Worm (Caenorhabditis elegans) whole organism, L3 larva: ENCODE data around the gene str-131.

Source experiments
- R02D3.7 ChIP-seq: fragments of 150-350 bp; optimal IDR thresholded peaks from 2 replicates; lab custom pipeline; 2014; ENCODE audit warnings: missing biosample characterization, missing genetic modification characterization
- ama-1 ChIP-seq: fragments of 150-350 bp; optimal IDR thresholded peaks from 2 replicates; lab custom pipeline; 2018
- ceh-82 ChIP-seq: fragments of 150-350 bp; optimal IDR thresholded peaks from 2 replicates; lab custom pipeline; 2014; ENCODE audit warnings: missing biosample characterization, missing genetic modification characterization
- ceh-9 ChIP-seq: sonication (generic microtip); optimal IDR thresholded peaks from 2 replicates; lab custom pipeline; 2018; ENCODE audit warnings: missing biosample characterization, missing genetic modification characterization
- egl-27 ChIP-seq: sonication (generic microtip); optimal IDR thresholded peaks from 4 replicates; lab custom pipeline; 2017; ENCODE audit warnings: missing biosample characterization, missing genetic modification reagents, missing genetic modification characterization
- egl-5 ChIP-seq: fragments of 150-350 bp; optimal IDR thresholded peaks from 2 replicates; lab custom pipeline; 2017; ENCODE audit warnings: missing biosample characterization, missing genetic modification reagents, missing genetic modification characterization, inconsistent platforms
- elt-1 ChIP-seq: fragments of 150-350 bp; optimal IDR thresholded peaks from 2 replicates; lab custom pipeline; 2014; ENCODE audit warnings: missing biosample characterization, missing genetic modification characterization
- elt-2 ChIP-seq: sonication (generic microtip); optimal IDR thresholded peaks from 2 replicates; lab custom pipeline; 2016; ENCODE audit warnings: missing genetic modification reagents, mild to moderate bottlenecking, missing genetic modification characterization, missing compliant biosample characterization
- elt-3 ChIP-seq, 3 experiments: fragments of 150-350 bp in 1 of 3; sonication (generic microtip) in 2 of 3; optimal IDR thresholded peaks; 2 replicates in 2 of 3; 4 replicates in 1 of 3; lab custom pipeline; 2014 to 2017; ENCODE audit warnings: missing biosample characterization in 3 of 3, missing genetic modification characterization in 3 of 3
- eor-1 ChIP-seq, 2 experiments: fragments of 150-350 bp; optimal IDR thresholded peaks; 2 replicates each; lab custom pipeline; 2014 to 2018; ENCODE audit warnings: missing biosample characterization in 2 of 2, missing genetic modification characterization in 2 of 2
- fkh-10 ChIP-seq: sonication (generic microtip); optimal IDR thresholded peaks from 2 replicates; lab custom pipeline; 2017; ENCODE audit warnings: missing biosample characterization, missing genetic modification reagents, missing genetic modification characterization
- fos-1 ChIP-seq: fragments of 150-350 bp; optimal IDR thresholded peaks from 2 replicates; lab custom pipeline; 2014; ENCODE audit warnings: missing biosample characterization, missing genetic modification characterization
- hmg-11 ChIP-seq: sonication (generic microtip); optimal IDR thresholded peaks from 2 replicates; lab custom pipeline; 2016; ENCODE audit warnings: missing genetic modification characterization, missing compliant biosample characterization
- lin-15B ChIP-seq: fragments of 150-350 bp; optimal IDR thresholded peaks from 2 replicates; lab custom pipeline; 2014; ENCODE audit warnings: missing biosample characterization, missing genetic modification characterization
- lin-39 ChIP-seq: fragments of 150-350 bp; optimal IDR thresholded peaks from 2 replicates; lab custom pipeline; 2018; ENCODE audit warnings: missing biosample characterization, missing genetic modification reagents, missing genetic modification characterization
- lsy-12 ChIP-seq: sonication (generic microtip); optimal IDR thresholded peaks from 2 replicates; lab custom pipeline; 2016; ENCODE audit warnings: mild to moderate bottlenecking, missing genetic modification characterization, missing compliant biosample characterization
- mdl-1 ChIP-seq: fragments of 150-350 bp; optimal IDR thresholded peaks from 2 replicates; lab custom pipeline; 2014; ENCODE audit warnings: missing biosample characterization, missing genetic modification characterization
- mml-1 ChIP-seq: fragments of 150-350 bp; sonication (generic microtip); optimal IDR thresholded peaks from 3 replicates; lab custom pipeline; 2014; ENCODE audit warnings: missing biosample characterization, missing genetic modification characterization
- nfya-1 ChIP-seq: sonication (generic microtip); optimal IDR thresholded peaks from 2 replicates; lab custom pipeline; 2017; ENCODE audit warnings: missing genetic modification characterization, mild to moderate bottlenecking, missing compliant biosample characterization, antibody characterized with exemption, moderate library complexity; ENCODE audit not compliant: insufficient read depth
- nhr-23 ChIP-seq: fragments of 150-350 bp; optimal IDR thresholded peaks from 2 replicates; lab custom pipeline; 2014; ENCODE audit warnings: missing biosample characterization, missing genetic modification reagents, missing genetic modification characterization
- nhr-237 ChIP-seq: fragments of 150-350 bp; optimal IDR thresholded peaks from 2 replicates; lab custom pipeline; 2014; ENCODE audit warnings: missing biosample characterization, missing genetic modification characterization
- nhr-25 ChIP-seq: sonication (generic microtip); optimal IDR thresholded peaks from 2 replicates; lab custom pipeline; 2017; ENCODE audit warnings: missing biosample characterization, missing genetic modification characterization
- nhr-28 ChIP-seq: fragments of 150-350 bp; optimal IDR thresholded peaks from 2 replicates; lab custom pipeline; 2014; ENCODE audit warnings: missing biosample characterization, missing genetic modification characterization
- nhr-43 ChIP-seq: sonication (generic microtip); optimal IDR thresholded peaks from 2 replicates; lab custom pipeline; 2016; ENCODE audit warnings: mild to moderate bottlenecking, missing genetic modification characterization, missing compliant biosample characterization; ENCODE audit not compliant: poor library complexity, severe bottlenecking
- nhr-67 ChIP-seq: fragments of 150-350 bp; optimal IDR thresholded peaks from 2 replicates; lab custom pipeline; 2014; ENCODE audit warnings: missing biosample characterization, missing genetic modification characterization
- nhr-77 ChIP-seq: fragments of 150-350 bp; optimal IDR thresholded peaks from 2 replicates; lab custom pipeline; 2014; ENCODE audit warnings: missing biosample characterization, missing genetic modification characterization
- pha-4 ChIP-seq: fragments of 150-350 bp; optimal IDR thresholded peaks from 2 replicates; lab custom pipeline; 2014; ENCODE audit warnings: missing biosample characterization, missing genetic modification reagents, missing genetic modification characterization
- pqm-1 ChIP-seq: fragments of 150-350 bp; optimal IDR thresholded peaks from 2 replicates; lab custom pipeline; 2017; ENCODE audit warnings: missing biosample characterization, missing genetic modification characterization, inconsistent platforms
- sea-2 ChIP-seq: fragments of 150-350 bp; sonication (generic microtip); optimal IDR thresholded peaks from 4 replicates; lab custom pipeline; 2014; ENCODE audit warnings: missing biosample characterization, missing genetic modification reagents, missing genetic modification characterization
- skn-1 ChIP-seq: fragments of 150-350 bp; optimal IDR thresholded peaks from 2 replicates; lab custom pipeline; 2014; ENCODE audit warnings: missing biosample characterization, missing genetic modification characterization
- snpc-4 ChIP-seq: fragments of 150-350 bp; optimal IDR thresholded peaks from 2 replicates; lab custom pipeline; 2014; ENCODE audit warnings: missing biosample characterization, missing genetic modification characterization
- unc-62 ChIP-seq: fragments of 150-350 bp; sonication (generic microtip); optimal IDR thresholded peaks from 4 replicates; lab custom pipeline; 2014; ENCODE audit warnings: missing biosample characterization, missing genetic modification reagents, missing genetic modification characterization
- zag-1 ChIP-seq: fragments of 150-350 bp; optimal IDR thresholded peaks from 2 replicates; lab custom pipeline; 2014; ENCODE audit warnings: missing biosample characterization, missing genetic modification characterization
- ztf-11 ChIP-seq: fragments of 150-350 bp; optimal IDR thresholded peaks from 2 replicates; lab custom pipeline; 2014; ENCODE audit warnings: missing biosample characterization, missing genetic modification characterization

Gene str-131

DNA sequence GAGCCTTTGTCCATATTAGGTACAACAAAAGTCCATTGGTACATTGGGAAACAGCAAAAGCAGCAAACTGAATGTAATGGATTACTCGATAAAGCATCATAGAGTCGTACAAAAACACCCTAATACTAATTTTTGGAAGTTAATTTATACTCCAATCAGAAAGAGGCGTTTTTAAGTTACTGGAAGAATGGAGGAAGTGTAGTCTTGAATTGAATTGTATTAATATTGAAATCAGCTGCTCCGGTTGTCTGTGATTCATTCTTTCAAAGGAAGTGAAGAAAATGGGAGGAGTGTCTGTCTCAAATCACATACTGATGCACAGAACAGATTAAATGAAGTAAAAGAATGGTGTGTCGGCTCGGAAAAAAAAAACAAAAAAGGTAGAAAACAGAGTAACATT is at the start of gene str-131:
Gene str-131 (minus strand): TSS at position 101 of the 400 bp plus-strand sequence.
- TF ChIP-seq nhr-28, result no peak
- TF ChIP-seq nhr-67 (tag; lab: Kevin White, UChicago), result no peak
- TF ChIP-seq ztf-11, result no peak
- no peak for TF ChIP-seq eor-1 (tag; optimal IDR thresholded peaks at IDR 0.05; lab: Kevin White, UChicago)
- TF ChIP-seq skn-1, result no peak
- TF ChIP-seq elt-1 (tag; lab: Kevin White, UChicago), result no peak
- TF ChIP-seq zag-1 (tag; lab: Kevin White, UChicago), result no peak
- no peak for TF ChIP-seq snpc-4

DNA sequence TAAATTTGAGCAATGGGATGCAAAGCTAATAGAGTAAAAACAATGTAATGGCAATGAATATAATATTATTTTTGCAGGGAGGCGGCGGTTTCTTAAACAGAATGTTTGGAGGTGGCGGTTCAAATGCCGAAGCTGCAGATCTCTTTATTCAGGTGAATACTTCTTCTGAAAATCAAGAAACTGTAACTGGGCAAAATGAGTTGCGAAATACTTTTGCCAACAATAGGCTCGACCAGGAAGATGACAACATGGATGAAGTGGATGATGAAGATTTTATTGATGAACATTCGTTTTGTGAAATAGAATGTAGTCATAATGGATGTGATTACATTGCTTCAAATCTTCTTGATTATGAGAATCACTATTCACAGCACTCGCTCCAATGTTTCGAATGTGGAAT is 49.3 kb upstream of the str-131 start:
- TF ChIP-seq skn-1 (no peak), mml-1 (tag; lab: Kevin White, UChicago) (no peak), ama-1 (lab: Kevin White, UChicago) (no peak), elt-1 (tag; lab: Kevin White, UChicago) (no peak), mdl-1 (tag; lab: Kevin White, UChicago) (no peak), nhr-77 (tag; lab: Kevin White, UChicago) (no peak), lsy-12 (tag; lab: Kevin White, UChicago) (no peak), lin-39 (tag; lab: Kevin White, UChicago) (no peak), ceh-9 (tag; lab: Kevin White, UChicago) (no peak), ztf-11 (no peak), elt-3 (tag; optimal IDR thresholded peaks at IDR 0.05; lab: Kevin White, UChicago) (no peak), nhr-23 (tag; lab: Kevin White, UChicago) (no peak), nhr-25 (tag; lab: Kevin White, UChicago) (no peak), hmg-11 (tag; lab: Kevin White, UChicago) (no peak)

DNA sequence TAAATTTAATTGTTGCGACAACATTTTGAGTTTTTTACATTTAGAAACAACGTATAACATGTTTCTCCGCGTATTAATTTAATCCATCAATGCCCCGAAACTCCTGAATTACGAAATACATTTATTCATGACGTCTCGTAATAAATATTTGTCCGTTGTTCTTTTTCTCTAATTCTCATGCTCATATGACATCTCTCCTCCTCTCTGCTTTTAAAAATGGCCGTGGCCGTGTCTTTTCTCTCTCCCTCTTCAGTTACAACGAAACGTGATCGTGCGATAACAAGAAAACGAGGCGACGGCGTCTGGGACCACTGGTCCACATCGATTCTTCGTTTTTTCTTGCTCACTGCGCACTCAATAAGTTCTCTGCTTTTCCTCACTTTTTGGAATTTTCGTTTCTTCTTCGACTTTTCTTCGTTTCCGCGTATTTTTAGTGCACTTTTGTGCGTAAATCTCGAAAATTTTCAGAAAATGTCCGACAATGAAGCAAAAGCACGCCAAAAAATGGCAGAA is 48.7 kb upstream of the str-131 start, which contains the start of gene snap-1:
Gene snap-1 (plus strand): TSS at position 463 of the 513 bp plus-strand sequence.
- peak; percentile 65 for TF ChIP-seq snpc-4
- no peak for TF ChIP-seq unc-62
- TF ChIP-seq nfya-1, result peak; percentile 74
- no peak for TF ChIP-seq egl-5
- peak; percentile 35 for TF ChIP-seq lin-39 (tag; lab: Kevin White, UChicago)
- peak; percentile 72 for TF ChIP-seq lin-15B (tag; lab: Kevin White, UChicago)
- no peak for TF ChIP-seq eor-1 (tag; optimal IDR thresholded peaks at IDR 0.05; lab: Kevin White, UChicago)
- TF ChIP-seq pha-4 (tag; lab: Kevin White, UChicago), result peak; percentile 60
- TF ChIP-seq egl-27 (tag; lab: Kevin White, UChicago), result no peak
- TF ChIP-seq nhr-237, result no peak
- TF ChIP-seq nhr-25 (tag; lab: Kevin White, UChicago), result no peak
- TF ChIP-seq pqm-1 (tag; lab: Kevin White, UChicago), result peak; percentile 11
- peak; percentile 23 for TF ChIP-seq ama-1 (lab: Kevin White, UChicago)
- no peak for TF ChIP-seq fkh-10 (GFP tag; lab: Kevin White, UChicago)
- TF ChIP-seq ceh-82 (tag; lab: Kevin White, UChicago), result no peak
- peak; percentile 5 for TF ChIP-seq elt-2 (tag; lab: Kevin White, UChicago)
- peak; percentile 5 for TF ChIP-seq elt-1 (tag; lab: Kevin White, UChicago)

DNA sequence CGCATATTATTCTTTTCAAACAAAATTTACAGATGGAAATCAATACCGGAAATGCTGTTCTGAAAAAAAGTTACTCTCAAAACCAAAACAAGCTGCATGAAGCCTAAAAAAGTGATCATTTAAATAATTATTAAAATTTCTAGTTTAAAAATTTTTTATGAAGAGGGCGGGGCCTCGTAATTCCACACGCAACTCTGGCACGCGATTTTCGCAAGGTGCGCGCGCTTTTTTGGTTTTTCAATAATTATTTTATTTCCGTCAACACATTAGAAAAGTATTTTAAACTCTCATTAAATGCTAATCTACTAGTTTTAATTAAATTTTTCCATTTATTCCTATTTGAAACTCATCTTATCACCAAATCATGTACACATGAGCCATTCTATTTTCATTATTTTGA is 48.2 kb upstream of the str-131 start:
- TF ChIP-seq R02D3.7 (tag; lab: Kevin White, UChicago) (peak; percentile 58), nhr-43 (tag; lab: Kevin White, UChicago) (peak; percentile 3), nfya-1 (no peak), skn-1 (peak; percentile 3)

DNA sequence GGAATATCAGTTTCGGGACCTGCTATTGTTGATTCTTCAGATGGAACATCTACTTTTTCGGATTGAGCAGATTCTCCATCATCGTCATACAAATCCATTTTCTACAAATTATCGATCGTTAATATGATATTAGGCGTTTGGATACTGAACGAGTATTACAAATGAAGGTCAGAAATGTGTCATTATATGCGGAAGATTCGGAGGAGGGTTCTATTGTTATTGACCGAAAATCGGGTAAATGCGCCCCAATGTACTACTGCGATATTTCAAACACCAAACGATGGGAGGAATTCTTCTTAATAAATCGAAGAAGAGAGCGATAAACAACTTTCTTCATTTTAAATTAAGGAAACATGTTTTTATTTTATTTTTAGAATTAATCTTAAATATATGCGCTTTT is 47.8 kb upstream of the str-131 start, which contains the start of gene spr-1:
Gene spr-1 (minus strand): TSS at position 101 of the 400 bp plus-strand sequence.
- no peak for TF ChIP-seq sea-2 (GFP tag; lab: Kevin White, UChicago)
- peak; percentile 40 for TF ChIP-seq nhr-25 (tag; lab: Kevin White, UChicago)
- TF ChIP-seq lin-15B (tag; lab: Kevin White, UChicago), result no peak
- no peak for TF ChIP-seq lsy-12 (tag; lab: Kevin White, UChicago)
- TF ChIP-seq mml-1 (tag; lab: Kevin White, UChicago), result no peak
- no peak for TF ChIP-seq fos-1 (tag; lab: Kevin White, UChicago)
- no peak for TF ChIP-seq ama-1 (lab: Kevin White, UChicago)
